Worm (Caenorhabditis elegans): ENCODE results near the gene C47D12.2.

DNA sequence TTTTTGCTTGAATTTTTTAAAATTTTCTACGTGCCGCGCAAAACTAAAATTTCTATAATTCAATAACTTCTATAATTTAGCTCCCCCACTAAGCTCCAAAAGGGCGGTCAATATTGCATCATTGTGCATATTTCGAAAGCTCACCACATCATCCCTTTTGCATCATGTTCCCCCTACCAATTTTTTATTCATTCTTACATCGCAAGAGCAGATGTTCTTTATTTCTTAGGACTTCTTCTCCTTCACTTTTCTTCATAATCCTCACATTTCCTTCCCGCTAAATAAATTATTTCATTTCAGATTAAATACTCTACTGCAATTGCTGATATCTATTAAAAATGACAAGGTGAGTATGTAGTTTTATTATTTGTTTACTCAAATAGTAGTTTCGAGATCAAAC, 47.8 kb downstream of the C47D12.2 start, which contains the start of gene ldh-1:
- TF ChIP-seq mxl-2 (GFP tag; conservative IDR thresholded peaks at IDR 0.05): no peak
- no peak for TF ChIP-seq lin-15B (tag; optimal IDR thresholded peaks at IDR 0.05)
- TF ChIP-seq pha-4 (GFP tag; IDR thresholded peaks at IDR 0.05): no peak
- TF ChIP-seq pha-4 (tag; optimal IDR thresholded peaks at IDR 0.05): no peak
- TF ChIP-seq pqm-1 (tag; optimal IDR thresholded peaks at IDR 0.05): no peak
- TF ChIP-seq ama-1 (optimal IDR thresholded peaks at IDR 0.05): no peak
- TF ChIP-seq nhr-237 (tag; optimal IDR thresholded peaks at IDR 0.05): no peak
- no peak for TF ChIP-seq mep-1 (tag; optimal IDR thresholded peaks at IDR 0.05)
- no peak for TF ChIP-seq mdt-29 (GFP tag; IDR thresholded peaks at IDR 0.05)
- TF ChIP-seq sdz-12 (GFP tag; optimal IDR thresholded peaks at IDR 0.05): no peak
- TF ChIP-seq dve-1 (tag; optimal IDR thresholded peaks at IDR 0.05; ENCODE audit: insufficient read depth): no peak
